Worm (Caenorhabditis elegans) whole organism, young adult: ENCODE results near the gene F42A6.2.
A peak's percentile ranks its signal among the peaks of the same experiment; 100 is the strongest.

ENCODE experiments used
- F23B12.7 ChIP-seq: sonication (generic microtip); optimal IDR thresholded peaks from 2 replicates; lab custom pipeline; 2017; ENCODE audit warnings: missing genetic modification characterization, mild to moderate bottlenecking, missing compliant biosample characterization, antibody characterized with exemption, moderate library complexity; ENCODE audit not compliant: insufficient read depth
- K12H6.12 ChIP-seq: fragments of 200-800 bp; sonication (Bioruptor generic); optimal IDR thresholded peaks from 2 replicates; lab custom pipeline; 2018; ENCODE audit warnings: mild to moderate bottlenecking, missing genetic modification characterization, missing compliant biosample characterization
- Y95B8A.8 ChIP-seq: fragments of 200-800 bp; sonication (Bioruptor generic); IDR thresholded peaks from 2 replicates; pipeline ENCODE4 v1.3.6; 2022; ENCODE audit warnings: missing genetic modification reagents, missing genetic modification characterization, missing compliant biosample characterization
- aptf-2 ChIP-seq: fragments of 200-800 bp; sonication (Bioruptor generic); conservative IDR thresholded peaks from 2 replicates; pipeline ENCODE4 v1.3.6; 2022; ENCODE audit warnings: missing genetic modification reagents, missing genetic modification characterization, missing compliant biosample characterization
- fkh-3 ChIP-seq: sonication (generic microtip); optimal IDR thresholded peaks from 2 replicates; lab custom pipeline; 2016; ENCODE audit warnings: mild to moderate bottlenecking, missing genetic modification characterization, missing compliant biosample characterization
- hrde-1 ChIP-seq: sonication (generic microtip); optimal IDR thresholded peaks from 2 replicates; lab custom pipeline; 2016; ENCODE audit warnings: missing genetic modification characterization, mild to moderate bottlenecking, missing compliant biosample characterization, moderate library complexity, missing genotype, missing genetic modification reagents, borderline replicate concordance
- madf-3 ChIP-seq: fragments of 200-800 bp; sonication (Bioruptor generic); IDR thresholded peaks from 2 replicates; pipeline ENCODE4 v1.3.6; 2022; ENCODE audit warnings: missing genetic modification reagents, missing genetic modification characterization, missing compliant biosample characterization
- madf-6 ChIP-seq: fragments of 200-800 bp; sonication (Bioruptor generic); IDR thresholded peaks from 2 replicates; pipeline ENCODE4 v1.3.6; 2022; ENCODE audit warnings: missing genetic modification reagents, missing genetic modification characterization, missing compliant biosample characterization
- snpc-1.3 ChIP-seq: sonication (generic microtip); optimal IDR thresholded peaks from 2 replicates; lab custom pipeline; 2017; ENCODE audit warnings: missing genetic modification characterization, mild to moderate bottlenecking, missing compliant biosample characterization, antibody characterized with exemption, moderate library complexity, missing genotype, missing genetic modification reagents; ENCODE audit not compliant: insufficient read depth
- unc-62 ChIP-seq: fragments of 150-350 bp; optimal IDR thresholded peaks from 2 replicates; lab custom pipeline; 2014; ENCODE audit warnings: missing biosample characterization, missing genetic modification reagents, missing genetic modification characterization

ce11 chrIV:3336585-3336984, 4.7 kb upstream of the F42A6.2 start, which contains the start of gene F42A6.6:
- TF ChIP-seq snpc-1.3 (tag; lab: Kevin White, UChicago) (peak; percentile 46), K12H6.12 (tag; lab: Kevin White, UChicago) (peak; percentile 51), Y95B8A.8 (GFP tag; lab: Robert Waterston, UW) (no peak; the same call in 1 of the 2 replicates), F23B12.7 (tag; lab: Kevin White, UChicago) (peak; percentile 48), madf-6 (GFP tag; lab: Robert Waterston, UW) (peak; percentile 82), madf-3 (GFP tag; lab: Robert Waterston, UW) (peak; percentile 84), hrde-1 (tag; lab: Kevin White, UChicago) (peak; percentile 92), unc-62 (no peak), fkh-3 (peak; percentile 87), aptf-2 (GFP tag; lab: Robert Waterston, UW) (no peak)
